Fruit fly (Drosophila melanogaster): Measurements from ENCODE around the gene CG1113.

- TF ChIP-seq CG1792 (GFP tag; optimal IDR thresholded peaks at IDR 0.05): no peak
- no peak for TF ChIP-seq CG3407 (GFP tag; optimal IDR thresholded peaks at IDR 0.05)
- no peak for TF ChIP-seq CG16863 (GFP tag; optimal IDR thresholded peaks at IDR 0.05)
- TF ChIP-seq bigmax (GFP tag; optimal IDR thresholded peaks at IDR 0.05): no peak
- no peak for TF ChIP-seq ken (GFP tag; IDR thresholded peaks at IDR 0.05)
- TF ChIP-seq ro (GFP tag; IDR thresholded peaks at IDR 0.05): no peak
- TF ChIP-seq lov (optimal IDR thresholded peaks at IDR 0.05): no peak
- TF ChIP-seq lov (GFP tag; IDR thresholded peaks at IDR 0.05): no peak
- TF ChIP-seq stwl (tag; optimal IDR thresholded peaks at IDR 0.05): no peak
Measured at dm6 chr3R:5280380-5280779, 27.4 kb downstream of the CG1113 start.

Measured in whole organism, embryonic.